Worm (Caenorhabditis elegans): ENCODE results near the gene C33H5.16.

C33H5.16 gene

DNA sequence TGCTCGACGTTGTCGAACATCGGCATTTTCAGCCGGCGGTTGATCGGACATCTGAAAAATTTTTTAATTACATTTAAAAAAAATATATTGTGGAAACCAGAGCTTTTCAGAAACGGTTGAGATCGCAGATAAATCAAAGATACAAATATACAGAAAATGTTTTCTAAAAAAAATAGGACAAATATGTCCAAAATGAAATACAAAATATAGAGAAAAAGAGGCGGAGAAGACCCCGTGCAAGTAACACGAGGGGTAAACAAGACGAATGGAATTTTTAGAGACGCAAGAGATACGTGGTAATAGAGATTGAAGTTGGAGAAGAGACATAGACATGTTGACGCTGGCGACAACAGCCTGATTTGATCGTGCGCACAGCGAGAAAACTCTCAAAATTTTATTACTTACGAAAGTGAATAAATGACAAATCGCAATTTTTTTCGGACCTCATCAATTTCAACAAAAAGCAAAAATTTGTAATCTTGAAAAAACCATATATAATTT, 12.6 kb upstream of the C33H5.16 start, which contains the start of gene cdgs-1 (continued):
- TF ChIP-seq unc-98 (GFP tag; IDR thresholded peaks at IDR 0.05) (no peak), skn-1 (tag; optimal IDR thresholded peaks at IDR 0.05) (peak; percentile 21)

DNA sequence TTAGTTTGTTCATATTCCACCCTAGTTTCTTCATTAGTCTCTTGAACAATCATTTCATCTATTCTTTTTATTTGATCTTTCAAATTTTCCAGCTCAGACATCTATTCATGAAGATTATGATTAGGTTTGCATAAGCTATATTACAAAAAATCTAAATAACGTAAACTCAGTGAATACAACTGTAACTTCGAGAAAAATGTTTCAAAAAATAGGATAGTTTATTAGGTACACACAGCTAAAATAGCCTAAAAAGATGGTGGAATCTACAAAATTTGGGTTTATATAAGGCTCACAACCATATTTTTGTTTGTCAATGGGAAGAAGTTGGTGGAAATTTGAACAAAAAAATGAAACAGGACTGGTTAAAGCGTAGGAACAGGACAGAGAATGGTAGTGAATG, 9.6 kb upstream of the C33H5.16 start, which contains the start of gene zgpa-1:
zgpa-1 (minus strand) TSS at position 101 of the 400 bp plus-strand sequence.
- TF ChIP-seq nhr-90 (tag; optimal IDR thresholded peaks at IDR 0.05; ENCODE audit: poor library complexity) (no peak), nhr-84 (tag; optimal IDR thresholded peaks at IDR 0.05) (no peak)

DNA sequence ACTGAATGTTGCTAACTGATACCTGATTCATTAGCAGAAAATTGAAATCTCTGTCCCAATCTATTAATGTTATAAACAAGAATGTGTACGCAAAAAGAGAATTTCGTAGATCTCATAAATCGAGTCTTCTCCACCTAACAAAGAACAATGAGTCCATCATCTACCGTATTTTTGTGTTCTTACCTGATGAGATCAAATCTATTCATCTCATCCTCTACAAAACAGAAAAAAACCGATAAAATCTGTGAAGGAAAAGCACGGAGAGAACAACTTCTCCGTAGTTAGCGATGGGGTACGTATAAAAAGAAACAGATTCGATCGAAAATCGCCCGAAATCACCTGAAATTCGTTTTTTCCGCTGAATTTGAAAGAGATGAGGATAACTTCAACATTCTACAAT, 5.4 kb upstream of the C33H5.16 start, which contains the start of gene C33H5.1:
C33H5.1 (plus strand) TSS at position 330 of the 400 bp plus-strand sequence.
- TF ChIP-seq efl-1 (optimal IDR thresholded peaks at IDR 0.05), result no peak
- peak in 1 of 2 experiments; percentile 53 for TF ChIP-seq efl-1 (GFP tag; optimal IDR thresholded peaks at IDR 0.05 in 1 of 2)
- no peak for TF ChIP-seq C16A3.4 (tag; optimal IDR thresholded peaks at IDR 0.05)
- peak; percentile 10 for TF ChIP-seq blmp-1 (tag; optimal IDR thresholded peaks at IDR 0.05)

DNA sequence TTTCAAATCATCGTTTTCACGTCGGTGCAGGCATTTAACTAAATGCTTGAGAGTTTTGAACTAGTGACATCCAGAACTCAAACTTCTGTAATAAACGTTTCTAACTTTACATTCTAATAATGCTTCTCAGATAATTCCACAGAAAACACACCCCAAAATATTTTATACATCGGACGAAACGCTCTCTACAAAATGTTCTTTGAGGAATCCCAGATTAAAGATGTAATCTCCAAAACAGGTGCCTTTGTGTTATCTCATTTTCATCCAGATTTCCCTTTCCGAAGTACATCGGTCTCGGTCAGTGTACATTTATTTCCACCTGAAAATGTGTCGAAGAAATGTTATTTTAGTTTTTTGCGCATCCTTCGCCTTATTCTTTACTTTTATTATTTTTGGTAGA, 1.6 kb upstream of the C33H5.16 start, which contains the start of gene C33H5.2:
C33H5.2 (plus strand) TSS at position 301 of the 400 bp plus-strand sequence.
- TF ChIP-seq hlh-17 (GFP tag; optimal IDR thresholded peaks at IDR 0.05; ENCODE audit: borderline replicate concordance) (no peak), lin-35 (GFP tag; optimal IDR thresholded peaks at IDR 0.05) (no peak), pag-3 (tag; optimal IDR thresholded peaks at IDR 0.05; ENCODE audit: borderline replicate concordance, insufficient read depth) (no peak), blmp-1 (tag; optimal IDR thresholded peaks at IDR 0.05) (peak; percentile 37)

DNA sequence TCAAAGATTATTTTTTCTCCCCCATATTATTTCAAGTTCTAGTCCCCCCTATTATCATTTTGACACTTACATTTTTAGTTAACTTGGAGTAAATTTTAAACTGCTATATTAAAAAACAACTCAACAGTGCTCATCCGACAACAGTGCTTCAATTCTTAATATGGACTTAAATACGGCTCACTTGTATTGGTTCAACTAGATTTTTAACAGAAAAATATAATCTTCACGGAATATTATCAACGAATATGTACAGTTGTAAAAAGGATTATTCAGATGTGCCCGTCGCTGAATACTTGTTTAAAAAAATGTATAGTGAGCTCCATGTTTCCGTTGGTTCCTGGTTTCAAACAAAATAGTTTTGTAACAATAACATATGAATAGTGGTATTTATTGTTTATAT, 2.8 kb downstream of the C33H5.16 start:
- no peak for TF ChIP-seq tlp-1 (tag; optimal IDR thresholded peaks at IDR 0.05)
- no peak for TF ChIP-seq grh-1 (GFP tag; IDR thresholded peaks at IDR 0.05)
- TF ChIP-seq C34B4.2 (tag; optimal IDR thresholded peaks at IDR 0.05), result no peak
- no peak for TF ChIP-seq nhr-28 (tag; optimal IDR thresholded peaks at IDR 0.05)
- TF ChIP-seq nhr-237 (tag; optimal IDR thresholded peaks at IDR 0.05), result no peak
- no peak for TF ChIP-seq irx-1 (tag; optimal IDR thresholded peaks at IDR 0.05)
- TF ChIP-seq efl-1 (optimal IDR thresholded peaks at IDR 0.05), result no peak
- TF ChIP-seq efl-1 (GFP tag; optimal IDR thresholded peaks at IDR 0.05 in 1 of 2), result no peak
- no peak for TF ChIP-seq nhr-77 (tag; optimal IDR thresholded peaks at IDR 0.05)
- no peak for TF ChIP-seq nhr-12 (tag; optimal IDR thresholded peaks at IDR 0.05)
- TF ChIP-seq alr-1 (tag; optimal IDR thresholded peaks at IDR 0.05; ENCODE audit: borderline replicate concordance), result no peak
- no peak for TF ChIP-seq Y116A8C.19 (tag; optimal IDR thresholded peaks at IDR 0.05; ENCODE audit: borderline replicate concordance)
- TF ChIP-seq mef-2 (tag; optimal IDR thresholded peaks at IDR 0.05), result no peak
- TF ChIP-seq xbp-1 (tag; optimal IDR thresholded peaks at IDR 0.05), result no peak
- no peak for TF ChIP-seq C04F5.9 (tag; optimal IDR thresholded peaks at IDR 0.05)

DNA sequence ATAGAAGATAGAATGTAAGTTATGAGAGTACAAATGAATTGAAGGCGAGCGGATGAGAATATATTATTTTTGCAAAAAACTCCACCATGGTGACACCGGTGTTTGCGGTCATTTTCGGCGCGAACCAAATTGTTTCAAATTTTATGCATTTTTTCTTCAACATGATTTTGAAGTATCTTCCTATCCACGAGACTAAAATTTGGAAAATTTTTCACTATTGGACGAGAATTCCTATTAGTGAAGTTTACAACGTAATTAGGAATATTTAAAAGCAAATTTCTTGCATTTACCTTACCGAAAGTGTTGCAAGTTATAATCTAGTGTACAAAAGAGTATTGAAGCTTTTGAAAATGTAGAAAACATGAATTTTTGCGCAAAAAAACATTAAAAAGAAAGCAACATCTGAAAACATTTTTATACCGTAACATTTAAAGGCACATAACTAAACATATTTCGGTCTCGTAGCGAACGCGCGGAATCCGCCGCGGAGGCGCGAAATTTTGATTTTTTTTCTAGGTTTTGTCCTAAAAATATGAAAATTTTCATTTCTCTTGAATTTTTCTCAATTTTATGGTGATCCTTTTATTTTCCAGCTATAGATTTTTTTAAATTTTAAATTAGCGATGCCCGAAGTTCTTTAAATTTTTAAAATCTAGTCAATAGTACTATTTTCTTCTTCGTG, 6.6 kb downstream of the C33H5.16 start, which contains the start of gene sgo-1:
sgo-1 (minus strand) TSS at position 51 of the 682 bp plus-strand sequence.
- TF ChIP-seq ceh-90 (tag; optimal IDR thresholded peaks at IDR 0.05) (no peak), ceh-82 (tag; optimal IDR thresholded peaks at IDR 0.05) (no peak), efl-1 (optimal IDR thresholded peaks at IDR 0.05) (peak; percentile 1 to 16), efl-1 (GFP tag; optimal IDR thresholded peaks at IDR 0.05 in 1 of 2) (no peak), pqm-1 (tag; optimal IDR thresholded peaks at IDR 0.05) (no peak)

DNA sequence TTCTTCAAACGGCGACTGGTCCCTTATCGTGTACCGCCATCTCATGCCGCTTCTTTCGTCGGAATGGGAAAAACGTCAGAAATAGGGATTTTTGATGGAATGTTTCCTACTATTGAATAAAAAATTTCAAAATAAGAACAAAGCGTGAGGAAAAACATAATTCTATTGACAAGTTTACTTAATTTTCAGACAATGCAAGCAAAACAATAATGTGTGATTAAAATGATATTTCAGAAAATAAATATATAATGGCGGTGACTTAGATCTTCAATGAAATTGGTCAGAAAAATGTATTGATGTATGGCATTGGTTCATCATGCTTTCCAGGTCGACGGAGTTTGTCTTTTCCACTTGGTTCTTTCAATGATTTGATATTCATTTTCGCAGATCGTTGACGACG, 8.4 kb downstream of the C33H5.16 start, which contains the start of gene ntp-1:
ntp-1 (minus strand) TSS at position 101 of the 400 bp plus-strand sequence.
- TF ChIP-seq sup-37 (GFP tag; optimal IDR thresholded peaks at IDR 0.05), result no peak
- no peak for TF ChIP-seq efl-3 (GFP tag; optimal IDR thresholded peaks at IDR 0.05)
- no peak for TF ChIP-seq lin-39 (tag; optimal IDR thresholded peaks at IDR 0.05)
- no peak for TF ChIP-seq blmp-1 (tag; optimal IDR thresholded peaks at IDR 0.05)
- TF ChIP-seq ets-5 (GFP tag; IDR thresholded peaks at IDR 0.05), result no peak
- TF ChIP-seq aha-1 (tag; optimal IDR thresholded peaks at IDR 0.05), result no peak
- no peak for TF ChIP-seq zip-4 (GFP tag; optimal IDR thresholded peaks at IDR 0.05)
- TF ChIP-seq C04F5.9 (tag; optimal IDR thresholded peaks at IDR 0.05), result no peak
- TF ChIP-seq mef-2 (tag; optimal IDR thresholded peaks at IDR 0.05), result no peak
- no peak for TF ChIP-seq fos-1 (tag; optimal IDR thresholded peaks at IDR 0.05)
- TF ChIP-seq Y116A8C.19 (tag; optimal IDR thresholded peaks at IDR 0.05; ENCODE audit: borderline replicate concordance), result no peak
- no peak for TF ChIP-seq ceh-63 (GFP tag; optimal IDR thresholded peaks at IDR 0.05)
- no peak for TF ChIP-seq aly-2 (tag; optimal IDR thresholded peaks at IDR 0.05)

All from whole organism, L1 larva.